Worm (Caenorhabditis elegans) whole organism, L4 larva: ENCODE data around the gene lars-1.

Experiments
- F44E2.7 ChIP-seq: fragments of 200-800 bp; sonication (Bioruptor generic); IDR thresholded peaks from 2 replicates; pipeline ENCODE4 v2.1.2; 2022; ENCODE audit warnings: missing genetic modification characterization, missing compliant biosample characterization
- T20F7.1 ChIP-seq: fragments of 200-800 bp; sonication (Bioruptor generic); optimal IDR thresholded peaks from 2 replicates; lab custom pipeline; 2018; ENCODE audit warnings: mild to moderate bottlenecking, missing genetic modification characterization, missing compliant biosample characterization
- T26A8.4 ChIP-seq: fragments of 200-800 bp; sonication (Bioruptor generic); IDR thresholded peaks from 2 replicates; pipeline ENCODE4 v1.3.6; 2022; ENCODE audit warnings: missing genetic modification characterization, missing compliant biosample characterization
- ZK546.5 ChIP-seq, 2 experiments: sonication (generic microtip); optimal IDR thresholded peaks; 2 replicates each; lab custom pipeline; 2017; ENCODE audit warnings: missing biosample characterization in 2 of 2, missing genetic modification characterization in 2 of 2
- arid-1 ChIP-seq: fragments of 200-800 bp; sonication (Bioruptor generic); conservative IDR thresholded peaks from 2 replicates; pipeline ENCODE4 v1.3.6; 2022; ENCODE audit warnings: missing genetic modification reagents, missing genetic modification characterization, missing compliant biosample characterization
- ceh-20 ChIP-seq: fragments of 200-800 bp; sonication (Bioruptor generic); IDR thresholded peaks from 2 replicates; pipeline ENCODE4 v1.3.6; 2022; ENCODE audit warnings: missing genetic modification reagents, missing genetic modification characterization, missing compliant biosample characterization
- ceh-28 ChIP-seq: fragments of 150-350 bp; optimal IDR thresholded peaks from 2 replicates; lab custom pipeline; 2014; ENCODE audit warnings: missing biosample characterization, missing genetic modification reagents, missing genetic modification characterization
- daf-16 ChIP-seq, 3 experiments: sonication (generic microtip); optimal IDR thresholded peaks; 2 replicates each; lab custom pipeline; 2016 to 2017; ENCODE audit warnings: missing genetic modification characterization in 3 of 3, missing genetic modification reagents in 3 of 3, mild to moderate bottlenecking in 2 of 3, missing compliant biosample characterization in 2 of 3, missing biosample characterization in 1 of 3, moderate library complexity in 1 of 3
- daf-8 ChIP-seq: fragments of 200-800 bp; sonication (Bioruptor generic); IDR thresholded peaks from 2 replicates; pipeline ENCODE4 v1.3.6; 2022; ENCODE audit warnings: missing genetic modification characterization, missing compliant biosample characterization
- dmd-6 ChIP-seq: fragments of 200-800 bp; sonication (Bioruptor generic); IDR thresholded peaks from 2 replicates; pipeline ENCODE4 v1.3.6; 2022; ENCODE audit warnings: missing genetic modification reagents, missing genetic modification characterization, missing compliant biosample characterization
- dmd-9 ChIP-seq: fragments of 200-800 bp; sonication (Bioruptor generic); IDR thresholded peaks from 2 replicates; pipeline ENCODE4 v1.3.6; 2022; ENCODE audit warnings: missing genetic modification reagents, missing genetic modification characterization, missing compliant biosample characterization
- dpl-1 ChIP-seq: fragments of 150-350 bp; optimal IDR thresholded peaks from 2 replicates; lab custom pipeline; 2014; ENCODE audit warnings: missing biosample characterization, missing genetic modification reagents, missing genetic modification characterization
- dve-1 ChIP-seq: sonication (generic microtip); optimal IDR thresholded peaks from 2 replicates; lab custom pipeline; 2017; ENCODE audit warnings: antibody characterized with exemption, mild to moderate bottlenecking, missing genetic modification characterization, missing compliant biosample characterization; ENCODE audit not compliant: insufficient read depth
- egl-27 ChIP-seq: sonication (generic microtip); optimal IDR thresholded peaks from 3 replicates; lab custom pipeline; 2017; ENCODE audit warnings: missing biosample characterization, missing genetic modification reagents, missing genetic modification characterization
- egl-43 ChIP-seq: fragments of 200-800 bp; sonication (Bioruptor generic); IDR thresholded peaks from 2 replicates; pipeline ENCODE4 v1.3.6; 2022; ENCODE audit warnings: missing genetic modification reagents, missing genetic modification characterization, missing compliant biosample characterization
- hif-1 ChIP-seq, 2 experiments: sonication (generic microtip); optimal IDR thresholded peaks; 2 replicates each; lab custom pipeline; 2016 to 2017; ENCODE audit warnings: missing compliant biosample characterization in 2 of 2, missing genetic modification characterization in 2 of 2, missing genetic modification reagents in 2 of 2, missing genotype in 2 of 2, mild to moderate bottlenecking in 1 of 2
- hlh-11 ChIP-seq: fragments of 200-800 bp; sonication (Bioruptor generic); optimal IDR thresholded peaks from 2 replicates; lab custom pipeline; 2018; ENCODE audit warnings: mild to moderate bottlenecking, missing genetic modification characterization, missing compliant biosample characterization
- jun-1 ChIP-seq: fragments of 150-350 bp; optimal IDR thresholded peaks from 2 replicates; lab custom pipeline; 2014; ENCODE audit warnings: missing biosample characterization, missing genetic modification reagents, missing genetic modification characterization
- lin-13 ChIP-seq: fragments of 150-350 bp; optimal IDR thresholded peaks from 2 replicates; lab custom pipeline; 2014; ENCODE audit warnings: missing biosample characterization, missing genetic modification reagents, missing genetic modification characterization
- lin-15B ChIP-seq: fragments of 150-350 bp; sonication (generic microtip); optimal IDR thresholded peaks from 3 replicates; lab custom pipeline; 2014; ENCODE audit warnings: missing biosample characterization, missing genetic modification characterization
- lin-29 ChIP-seq: fragments of 200-800 bp; sonication (Bioruptor generic); IDR thresholded peaks from 2 replicates; pipeline ENCODE4 v1.3.6; 2022; ENCODE audit warnings: missing genetic modification reagents, missing genetic modification characterization, missing compliant biosample characterization
- lsy-2 ChIP-seq, 2 experiments: fragments of 150-350 bp in 1 of 2; sonication (generic microtip) in 1 of 2; optimal IDR thresholded peaks; 2 replicates each; lab custom pipeline; 2014 to 2017; ENCODE audit warnings: missing biosample characterization in 2 of 2, missing genetic modification characterization in 2 of 2
- madf-5 ChIP-seq, 2 experiments: fragments of 200-800 bp; sonication (Bioruptor generic); IDR thresholded peaks; 2 replicates each; pipeline ENCODE4 v1.3.6; 2022; ENCODE audit warnings: missing compliant biosample characterization in 2 of 2, missing genetic modification characterization in 2 of 2
- madf-9 ChIP-seq: fragments of 200-800 bp; sonication (Bioruptor generic); conservative IDR thresholded peaks from 2 replicates; pipeline ENCODE4 v1.3.6; 2022; ENCODE audit warnings: missing genetic modification reagents, missing genetic modification characterization, missing compliant biosample characterization
- mdl-1 ChIP-seq, 2 experiments: fragments of 150-350 bp in 1 of 2; sonication (generic microtip) in 1 of 2; optimal IDR thresholded peaks; 2 replicates each; lab custom pipeline; 2014 to 2017; ENCODE audit warnings: missing biosample characterization in 2 of 2, missing genetic modification characterization in 2 of 2
- mep-1 ChIP-seq: fragments of 150-350 bp; sonication (generic microtip); optimal IDR thresholded peaks from 3 replicates; lab custom pipeline; 2014; ENCODE audit warnings: missing biosample characterization, missing genetic modification characterization
- mes-2 ChIP-seq: sonication (generic microtip); optimal IDR thresholded peaks from 2 replicates; lab custom pipeline; 2016; ENCODE audit warnings: missing genotype, mild to moderate bottlenecking, missing genetic modification characterization, missing compliant biosample characterization; ENCODE audit not compliant: poor library complexity, severe bottlenecking
- nhr-25 ChIP-seq: sonication (generic microtip); optimal IDR thresholded peaks from 2 replicates; lab custom pipeline; 2017; ENCODE audit warnings: missing genetic modification characterization, mild to moderate bottlenecking, missing compliant biosample characterization, antibody characterized with exemption, moderate library complexity, borderline replicate concordance; ENCODE audit not compliant: insufficient read depth
- nhr-28 ChIP-seq: fragments of 150-350 bp; optimal IDR thresholded peaks from 2 replicates; lab custom pipeline; 2014; ENCODE audit warnings: missing biosample characterization, missing genetic modification characterization
- nhr-6 ChIP-seq: fragments of 150-350 bp; optimal IDR thresholded peaks from 2 replicates; lab custom pipeline; 2014; ENCODE audit warnings: missing biosample characterization, missing genetic modification characterization
- nhr-76 ChIP-seq: fragments of 150-350 bp; optimal IDR thresholded peaks from 2 replicates; lab custom pipeline; 2014; ENCODE audit warnings: missing biosample characterization, missing genetic modification characterization
- nhr-77 ChIP-seq: fragments of 150-350 bp; optimal IDR thresholded peaks from 2 replicates; lab custom pipeline; 2014; ENCODE audit warnings: missing biosample characterization, missing genetic modification characterization
- pha-4 ChIP-seq, 2 experiments: fragments of 150-350 bp in 1 of 2; fragments of 200-800 bp in 1 of 2; sonication (Bioruptor generic) in 1 of 2; IDR thresholded peaks in 1 of 2; optimal IDR thresholded peaks in 1 of 2; 2 replicates each; pipeline versions ENCODE4 v1.3.6 to Lab custom; 2014 to 2022; ENCODE audit warnings: missing genetic modification characterization in 2 of 2, missing genetic modification reagents in 2 of 2, missing biosample characterization in 1 of 2, missing compliant biosample characterization in 1 of 2
- pqm-1 ChIP-seq: sonication (generic microtip); optimal IDR thresholded peaks from 2 replicates; lab custom pipeline; 2017; ENCODE audit warnings: missing biosample characterization, missing genetic modification characterization
- unc-39 ChIP-seq: sonication (generic microtip); optimal IDR thresholded peaks from 2 replicates; lab custom pipeline; 2017; ENCODE audit warnings: missing biosample characterization, missing genetic modification characterization
- zag-1 ChIP-seq: fragments of 150-350 bp; optimal IDR thresholded peaks from 2 replicates; lab custom pipeline; 2014; ENCODE audit warnings: missing biosample characterization, missing genetic modification characterization

lars-1 gene

DNA sequence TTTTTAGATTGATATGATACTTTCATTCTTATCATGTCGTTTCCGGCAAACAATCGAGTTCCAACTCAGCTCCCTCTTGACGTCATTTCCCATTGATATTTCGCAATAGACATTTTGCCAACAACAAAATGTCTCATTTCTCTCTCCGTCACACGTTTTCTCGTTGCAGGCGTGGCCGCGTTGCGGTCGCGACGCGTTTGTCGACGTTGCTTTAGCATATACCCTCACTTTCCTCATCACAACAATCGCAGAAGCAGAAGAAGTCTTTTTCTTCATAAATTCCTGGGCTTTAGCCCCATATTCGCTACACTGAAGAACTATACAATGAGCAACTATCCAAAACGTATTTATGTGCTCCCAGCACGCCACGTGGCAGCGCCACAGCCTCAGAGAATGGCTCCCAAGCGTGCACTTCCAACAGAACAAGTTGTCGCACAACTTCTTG, 7.1 kb upstream of the lars-1 start, which contains the start of gene xbp-1 (continued):
- TF ChIP-seq ZK546.5 (tag; optimal IDR thresholded peaks at IDR 0.05; lab: Kevin White, UChicago) (no peak), pha-4 (GFP tag; IDR thresholded peaks at IDR 0.05; lab: Robert Waterston, UW) (peak; percentile 77), pha-4 (tag; optimal IDR thresholded peaks at IDR 0.05; lab: Kevin White, UChicago) (no peak), nhr-25 (tag; lab: Kevin White, UChicago) (peak; percentile 78), nhr-76 (tag; lab: Kevin White, UChicago) (no peak), T20F7.1 (GFP tag; lab: Kevin White, UChicago) (peak; percentile 88), mep-1 (peak; percentile 92), madf-5 (GFP tag; IDR thresholded peaks at IDR 0.05; lab: Robert Waterston, UW) (no peak), unc-39 (tag; lab: Kevin White, UChicago) (no peak), nhr-77 (tag; lab: Kevin White, UChicago) (peak; percentile 91), dmd-6 (GFP tag; lab: Robert Waterston, UW) (peak; percentile 98), dmd-9 (GFP tag; lab: Robert Waterston, UW) (peak; percentile 63; the same call in 1 of the 2 replicates), nhr-28 (tag; lab: Kevin White, UChicago) (peak; percentile 92)
- TF ChIP-seq, all 104 proteins: peak for 61

DNA sequence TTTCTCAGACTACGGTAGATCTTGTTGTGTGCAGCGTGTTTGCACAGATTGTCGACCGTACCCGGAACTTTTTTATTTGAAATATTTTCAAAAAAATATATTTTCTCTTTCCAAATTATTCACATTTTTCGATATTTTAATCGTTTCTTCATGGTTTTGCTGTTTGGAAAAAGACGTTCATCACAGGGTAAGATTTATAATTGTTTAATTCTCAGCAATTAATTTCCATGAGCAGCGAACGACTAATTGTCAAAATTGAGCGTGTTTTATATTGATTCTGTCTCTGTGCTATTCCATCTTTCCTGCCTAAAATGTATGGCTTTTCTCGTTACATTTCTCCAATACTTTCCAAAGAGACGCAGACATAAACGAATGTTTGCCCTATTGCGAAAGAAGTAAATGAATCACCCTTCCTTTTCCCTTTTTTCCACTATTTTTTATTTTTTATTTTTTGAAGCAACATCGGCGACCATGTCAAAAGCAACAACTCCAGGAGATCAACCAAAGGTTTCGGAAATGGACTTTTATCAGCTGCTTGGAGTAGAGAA, 4.6 kb upstream of the lars-1 start, which contains the start of gene dnj-16:
TSS of gene dnj-16 (plus strand) at position 51 of the 548 bp plus-strand sequence.
- TF ChIP-seq dve-1 (tag; lab: Kevin White, UChicago): peak; percentile 60
- no peak for TF ChIP-seq daf-8
- peak; percentile 34 for TF ChIP-seq nhr-28 (tag; lab: Kevin White, UChicago)
- no peak for TF ChIP-seq dmd-9 (GFP tag; lab: Robert Waterston, UW)
- no peak for TF ChIP-seq zag-1
- no peak for TF ChIP-seq T26A8.4 (GFP tag; lab: Robert Waterston, UW)
- TF ChIP-seq lin-15B (tag; lab: Kevin White, UChicago): no peak
- TF ChIP-seq lsy-2 (tag; optimal IDR thresholded peaks at IDR 0.05; lab: Kevin White, UChicago): peak in 1 of 2 experiments; percentile 71
- peak; percentile 1 for TF ChIP-seq dpl-1 (GFP tag; lab: Kevin White, UChicago)
- peak; percentile 10 for TF ChIP-seq lin-13 (GFP tag; lab: Kevin White, UChicago)
- no peak for TF ChIP-seq egl-27 (tag; lab: Kevin White, UChicago)
- 0 out of 2 replicates have a peak, but pooled peaks have one; percentile 24 for TF ChIP-seq madf-9 (GFP tag; lab: Robert Waterston, UW)
- peak; percentile 49 for TF ChIP-seq mep-1
- TF ChIP-seq daf-16 (GFP tag; optimal IDR thresholded peaks at IDR 0.05; lab: Kevin White, UChicago): no peak
- TF ChIP-seq daf-16 (tag; optimal IDR thresholded peaks at IDR 0.05; lab: Kevin White, UChicago): peak; percentile 17
- peak; percentile 68 for TF ChIP-seq mes-2
- no peak for TF ChIP-seq jun-1 (tag; lab: Kevin White, UChicago)
- TF ChIP-seq ceh-20: no peak
- TF ChIP-seq ceh-28 (tag; lab: Kevin White, UChicago): no peak
- TF ChIP-seq hif-1 (tag; optimal IDR thresholded peaks at IDR 0.05; lab: Kevin White, UChicago): no peak
- peak; percentile 3 for TF ChIP-seq T20F7.1 (GFP tag; lab: Kevin White, UChicago)
- TF ChIP-seq egl-43 (GFP tag; lab: Robert Waterston, UW): no peak
- TF ChIP-seq pha-4 (GFP tag; IDR thresholded peaks at IDR 0.05; lab: Robert Waterston, UW): no peak
- peak; percentile 49 for TF ChIP-seq pha-4 (tag; optimal IDR thresholded peaks at IDR 0.05; lab: Kevin White, UChicago)
- no peak for TF ChIP-seq F44E2.7 (GFP tag; lab: Robert Waterston, UW)
- peak; percentile 36 for TF ChIP-seq pqm-1 (tag; lab: Kevin White, UChicago)
- TF ChIP-seq hlh-11 (tag; lab: Kevin White, UChicago): peak; percentile 34
- TF ChIP-seq mdl-1 (tag; optimal IDR thresholded peaks at IDR 0.05; lab: Kevin White, UChicago): peak in 1 of 2 experiments; percentile 2
- TF ChIP-seq arid-1: no peak
- TF ChIP-seq lin-29 (GFP tag; lab: Robert Waterston, UW): no peak
- peak; percentile 79 for TF ChIP-seq nhr-6 (tag; lab: Kevin White, UChicago)
